Fruit fly (Drosophila melanogaster): ENCODE data around the gene CG5895.

The CG5895 gene

DNA sequence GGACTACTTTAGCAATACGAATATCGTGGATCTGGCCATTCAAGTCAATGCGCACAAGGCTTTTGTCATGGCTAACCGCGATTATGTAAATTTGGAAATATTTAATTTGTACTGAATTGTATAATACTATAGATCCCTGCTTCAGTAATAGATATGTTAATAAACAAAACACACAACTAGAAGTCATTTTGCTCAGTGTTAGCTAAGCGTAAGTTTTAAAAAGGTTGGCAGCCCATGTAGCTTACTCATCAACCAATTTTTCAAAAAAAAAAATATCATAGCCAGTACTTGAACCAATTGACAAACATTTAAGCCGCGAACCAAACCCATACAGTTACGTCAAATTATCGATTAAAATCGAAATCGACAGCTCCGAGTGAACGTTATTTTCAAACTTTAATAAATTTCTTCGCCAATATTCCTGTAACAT lies 1.8 kb downstream of the CG5895 start (continued):
- peak; percentile 70 for TF ChIP-seq onecut (GFP tag; IDR thresholded peaks at IDR 0.05)
- no peak for TF ChIP-seq exex (tag; optimal IDR thresholded peaks at IDR 0.05)
- peak; percentile 74 for TF ChIP-seq CG6689 (GFP tag; IDR thresholded peaks at IDR 0.05)
- TF ChIP-seq Lhr (GFP tag; optimal IDR thresholded peaks at IDR 0.05): peak; percentile 99
- TF ChIP-seq Dek (tag; optimal IDR thresholded peaks at IDR 0.05): peak; percentile 85
- peak; percentile 60; the same call in 1 of the 3 replicates for TF ChIP-seq otp (GFP tag; IDR thresholded peaks at IDR 0.05)
- peak; percentile 66 for TF ChIP-seq Oli (tag; optimal IDR thresholded peaks at IDR 0.05)
- TF ChIP-seq bsh (GFP tag; optimal IDR thresholded peaks at IDR 0.05): peak; percentile 70 to 79
- TF ChIP-seq Neu2 (GFP tag; optimal IDR thresholded peaks at IDR 0.05; ENCODE audit: borderline replicate concordance): peak; percentile 54
- TF ChIP-seq tna (GFP tag; IDR thresholded peaks at IDR 0.05; ENCODE audit: partially characterized antibody): peak; percentile 37; the same call in 1 of the 2 replicates
- peak; percentile 28; the same call in 1 of the 3 replicates for TF ChIP-seq CG14050 (GFP tag; IDR thresholded peaks at IDR 0.05)
- TF ChIP-seq CG4617 (GFP tag; optimal IDR thresholded peaks at IDR 0.05; ENCODE audit: borderline replicate concordance): no peak
- TF ChIP-seq CG10147 (GFP tag; optimal IDR thresholded peaks at IDR 0.05): peak; percentile 81
- TF ChIP-seq crp (GFP tag; optimal IDR thresholded peaks at IDR 0.05): no peak
- peak; percentile 66 for TF ChIP-seq NC2β (GFP tag; optimal IDR thresholded peaks at IDR 0.05)
- no peak for TF ChIP-seq Doc2 (GFP tag; IDR thresholded peaks at IDR 0.05)
- TF ChIP-seq CG34376 (GFP tag; optimal IDR thresholded peaks at IDR 0.05): peak; percentile 73
- peak; percentile 54 for TF ChIP-seq fd96Cb (tag; optimal IDR thresholded peaks at IDR 0.05)
- TF ChIP-seq NC2α (GFP tag; optimal IDR thresholded peaks at IDR 0.05): peak; percentile 48
- 0 out of 3 replicates have a peak, but pooled peaks have one; percentile 34 for TF ChIP-seq jigr1 (GFP tag; IDR thresholded peaks at IDR 0.05)
- TF ChIP-seq NK7.1 (GFP tag; optimal IDR thresholded peaks at IDR 0.05): peak; percentile 43
- no peak for TF ChIP-seq CG10543 (GFP tag; optimal IDR thresholded peaks at IDR 0.05)
- peak; percentile 36 for TF ChIP-seq Sox100B (GFP tag; optimal IDR thresholded peaks at IDR 0.05)
- TF ChIP-seq CG10979 (tag; optimal IDR thresholded peaks at IDR 0.05): peak; percentile 68
- TF ChIP-seq jing (GFP tag; optimal IDR thresholded peaks at IDR 0.05): peak; percentile 27
- TF ChIP-seq CG17385 (GFP tag; optimal IDR thresholded peaks at IDR 0.05): peak; percentile 67
- peak; percentile 36; the same call in 1 of the 2 replicates for TF ChIP-seq CG17612 (GFP tag; IDR thresholded peaks at IDR 0.05)
- peak; percentile 79 for TF ChIP-seq CG7839 (tag; optimal IDR thresholded peaks at IDR 0.05)
- TF ChIP-seq CG16863 (GFP tag; optimal IDR thresholded peaks at IDR 0.05): peak; percentile 56
- peak; percentile 78 for TF ChIP-seq CoRest (tag; optimal IDR thresholded peaks at IDR 0.05)
- peak; percentile 82 for TF ChIP-seq CG15601 (tag; optimal IDR thresholded peaks at IDR 0.05)
- TF ChIP-seq ATbp (GFP tag; optimal IDR thresholded peaks at IDR 0.05): peak; percentile 63
- TF ChIP-seq CG3726 (GFP tag; IDR thresholded peaks at IDR 0.05): 0 out of 3 replicates have a peak, but pooled peaks have one; percentile 56
- peak; percentile 67 for TF ChIP-seq shn (GFP tag; optimal IDR thresholded peaks at IDR 0.05)
- TF ChIP-seq CG1529 (GFP tag; optimal IDR thresholded peaks at IDR 0.05): peak; percentile 43
- peak; percentile 81 for TF ChIP-seq mam (GFP tag; optimal IDR thresholded peaks at IDR 0.05)
- peak; percentile 81 for TF ChIP-seq tin (GFP tag; optimal IDR thresholded peaks at IDR 0.05)
- peak; percentile 93 for TF ChIP-seq kay (GFP tag; optimal IDR thresholded peaks at IDR 0.05)
- TF ChIP-seq scrt (GFP tag; optimal IDR thresholded peaks at IDR 0.05): peak; percentile 65
- TF ChIP-seq NfI (GFP tag; optimal IDR thresholded peaks at IDR 0.05): peak; percentile 63
- TF ChIP-seq abd-A (tag; optimal IDR thresholded peaks at IDR 0.05): no peak
- TF ChIP-seq CkIIα-i1 (GFP tag; IDR thresholded peaks at IDR 0.05): no peak
- TF ChIP-seq CG17328 (GFP tag; IDR thresholded peaks at IDR 0.05): peak; percentile 81
- TF ChIP-seq CG10431 (GFP tag; optimal IDR thresholded peaks at IDR 0.05): no peak
- TF ChIP-seq dimm (GFP tag; IDR thresholded peaks at IDR 0.05): 0 out of 2 replicates have a peak, but pooled peaks have one; percentile 6
- TF ChIP-seq CG11456 (GFP tag; IDR thresholded peaks at IDR 0.05): peak; percentile 87
- peak; percentile 45 for TF ChIP-seq CG11723 (GFP tag; optimal IDR thresholded peaks at IDR 0.05)
- TF ChIP-seq CG13775 (GFP tag; optimal IDR thresholded peaks at IDR 0.05): peak; percentile 62
- peak; percentile 80 for TF ChIP-seq CG15269 (tag; optimal IDR thresholded peaks at IDR 0.05)
